Worm (Caenorhabditis elegans): Measurements from ENCODE around the gene ipla-5.

ce11 chrIV:8722801-8723200 lies 7.8 kb downstream of the ipla-5 start:
- TF ChIP-seq him-1 (tag; optimal IDR thresholded peaks at IDR 0.05), result no peak
- TF ChIP-seq dao-5 (tag; optimal IDR thresholded peaks at IDR 0.05), result no peak
- TF ChIP-seq W03F9.2 (tag; optimal IDR thresholded peaks at IDR 0.05), result no peak

Measured in whole organism, L4/young adult.